Fruit fly (Drosophila melanogaster): Measurements from ENCODE around the gene BomBc3.

Gene BomBc3

dm6 chr3R:22057083-22057482, 29.8 kb upstream of the BomBc3 start:
- no peak for TF ChIP-seq CG17801 (GFP tag; optimal IDR thresholded peaks at IDR 0.05; ENCODE audit: partially characterized antibody)

dm6 chr3R:22066440-22066839, 20.4 kb upstream of the BomBc3 start:
- TF ChIP-seq CG17801 (GFP tag; optimal IDR thresholded peaks at IDR 0.05; ENCODE audit: partially characterized antibody) = no peak

- no peak for TF ChIP-seq CG17801 (GFP tag; optimal IDR thresholded peaks at IDR 0.05; ENCODE audit: partially characterized antibody)
Measured at dm6 chr3R:22067235-22067634, 19.6 kb upstream of the BomBc3 start.

dm6 chr3R:22071628-22072027, 15.2 kb upstream of the BomBc3 start:
- TF ChIP-seq CG17801 (GFP tag; optimal IDR thresholded peaks at IDR 0.05; ENCODE audit: partially characterized antibody) = no peak

dm6 chr3R:22072553-22072952, 14.3 kb upstream of the BomBc3 start:
- no peak for TF ChIP-seq CG17801 (GFP tag; optimal IDR thresholded peaks at IDR 0.05; ENCODE audit: partially characterized antibody)

- TF ChIP-seq CG17801 (GFP tag; optimal IDR thresholded peaks at IDR 0.05; ENCODE audit: partially characterized antibody) = no peak
Measured at dm6 chr3R:22080161-22080560, 6.7 kb upstream of the BomBc3 start, which contains the start of gene CG13408. Gene CG13408 (plus strand): TSS chr3R:22080382.

DNA sequence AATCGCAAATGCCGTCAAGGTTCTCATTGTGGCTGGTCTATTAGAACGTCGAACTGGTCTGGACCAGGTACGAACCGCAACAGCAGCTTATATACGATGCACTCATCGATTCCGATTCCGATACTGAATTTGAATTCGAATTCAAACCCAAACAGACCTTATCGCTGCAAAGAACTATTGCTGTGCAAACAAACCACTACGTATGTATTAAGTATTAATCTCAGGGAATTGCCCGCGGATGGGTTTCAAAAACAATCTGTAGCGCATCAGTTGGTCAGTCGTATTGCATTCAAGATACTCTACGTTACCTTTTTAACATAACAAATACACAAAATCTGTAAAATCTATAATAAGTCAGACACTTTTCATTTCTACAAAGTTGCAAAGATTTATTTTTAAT, 578 bp upstream of the BomBc3 start, which contains the start of gene BomT3:
BomT3 (minus strand) TSS at position 101 of the 400 bp plus-strand sequence.
- no peak for TF ChIP-seq CG17801 (GFP tag; optimal IDR thresholded peaks at IDR 0.05; ENCODE audit: partially characterized antibody)

DNA sequence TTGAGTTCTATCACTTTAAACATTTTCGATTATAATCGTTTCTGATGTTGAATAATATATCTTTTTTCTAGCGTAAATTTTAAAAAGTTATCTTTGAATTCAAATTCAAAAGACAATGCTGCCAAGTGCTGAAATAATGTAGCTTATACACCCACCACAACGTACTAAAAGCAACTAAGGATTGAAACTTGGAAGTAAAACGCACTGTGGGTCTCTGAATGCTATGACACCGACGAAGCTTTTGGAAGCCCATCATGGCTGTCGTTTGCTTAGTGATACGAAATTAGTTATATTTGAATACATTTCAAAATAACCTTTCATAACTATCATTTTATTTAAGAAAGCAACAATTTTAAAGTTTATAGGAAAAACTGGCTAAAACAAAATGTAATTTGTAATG, 7.1 kb downstream of the BomBc3 start:
- TF ChIP-seq CG17801 (GFP tag; optimal IDR thresholded peaks at IDR 0.05; ENCODE audit: partially characterized antibody) = no peak

DNA sequence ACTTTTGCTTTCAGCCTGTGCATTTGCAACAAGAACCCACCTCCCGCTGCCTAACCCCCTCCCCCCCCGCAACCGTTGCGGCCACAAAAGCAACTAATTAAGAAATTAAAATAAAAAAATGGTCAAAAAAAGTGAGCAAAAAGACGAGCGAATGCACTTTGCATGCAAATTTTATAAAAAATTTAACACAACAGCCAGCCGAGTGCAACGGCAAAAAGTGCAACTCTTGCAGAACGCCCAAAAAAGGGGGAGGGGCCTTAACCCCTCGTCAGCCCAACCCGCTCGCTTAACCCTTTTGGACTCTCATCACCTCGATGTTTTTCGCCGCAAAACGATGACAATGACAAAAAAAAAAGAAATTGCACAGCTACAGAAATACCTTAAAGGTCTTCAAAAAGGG, 10.0 kb downstream of the BomBc3 start:
- TF ChIP-seq CG17801 (GFP tag; optimal IDR thresholded peaks at IDR 0.05; ENCODE audit: partially characterized antibody) = peak; percentile 58

- no peak for TF ChIP-seq CG17801 (GFP tag; optimal IDR thresholded peaks at IDR 0.05; ENCODE audit: partially characterized antibody)
Measured at dm6 chr3R:22103114-22103513, 16.2 kb downstream of the BomBc3 start, which contains the start of gene CG13407. Gene CG13407 (plus strand): TSS chr3R:22103414.

DNA sequence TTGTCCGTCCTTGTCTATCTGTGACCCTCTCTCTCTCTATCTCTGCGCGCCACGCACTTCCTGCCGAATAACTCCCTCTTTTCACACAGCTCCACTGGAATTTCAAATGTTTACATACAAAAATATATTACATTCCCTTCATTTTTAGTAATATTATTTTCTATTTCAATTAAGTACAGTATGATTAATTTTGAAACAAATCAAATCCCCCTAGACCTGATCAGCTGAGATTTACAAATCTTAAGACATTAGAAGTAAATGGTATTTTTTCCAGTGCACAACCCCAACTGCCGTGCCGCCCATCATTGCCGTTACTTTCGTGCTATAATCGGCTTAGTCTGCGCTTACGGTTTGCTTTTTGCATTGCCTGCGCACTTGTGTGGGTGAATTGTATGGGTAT, 21.4 kb downstream of the BomBc3 start:
- no peak for TF ChIP-seq CG17801 (GFP tag; optimal IDR thresholded peaks at IDR 0.05; ENCODE audit: partially characterized antibody)

DNA sequence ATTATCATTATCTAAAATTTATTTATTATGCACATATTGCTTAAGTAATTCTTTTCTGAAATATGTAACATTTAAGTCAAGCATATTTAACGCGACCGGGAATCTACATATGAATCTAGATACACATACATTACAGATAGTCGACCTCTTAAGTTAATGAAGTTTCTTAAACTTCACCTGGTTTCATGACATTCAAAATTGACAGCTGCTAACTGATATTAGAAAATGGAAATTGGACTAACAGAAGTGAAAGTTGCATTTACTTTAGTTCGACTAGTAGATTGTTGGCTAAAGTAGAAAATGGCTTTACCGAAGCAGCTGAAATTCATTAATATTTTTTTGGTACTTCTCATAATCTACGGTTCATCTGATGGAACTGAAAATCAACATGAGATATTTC, 26.3 kb downstream of the BomBc3 start, which contains the start of gene Ir94a:
Ir94a (plus strand) TSS at position 301 of the 400 bp plus-strand sequence.
- no peak for TF ChIP-seq CG17801 (GFP tag; optimal IDR thresholded peaks at IDR 0.05; ENCODE audit: partially characterized antibody)

DNA sequence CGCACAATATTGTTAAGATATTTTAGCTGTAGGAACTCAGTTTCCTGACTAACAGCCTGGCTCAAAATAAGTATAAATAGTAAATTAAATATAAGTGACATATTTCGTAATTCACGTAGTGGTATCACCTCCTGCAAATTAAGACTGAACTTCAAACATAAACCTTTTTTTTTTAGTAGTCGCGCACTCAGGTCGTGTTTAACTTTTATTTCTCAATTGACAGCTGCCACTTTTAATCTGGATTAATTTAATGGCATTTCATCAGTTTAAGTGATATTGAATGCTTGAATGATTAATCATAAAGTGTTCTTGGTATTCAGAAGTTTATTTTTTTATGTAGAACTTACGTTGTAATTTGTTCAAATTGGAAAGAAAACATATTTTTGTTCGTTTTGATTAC, 30.3 kb downstream of the BomBc3 start, which contains the start of gene Ir94b:
Ir94b (minus strand) TSS at position 101 of the 400 bp plus-strand sequence.
- no peak for TF ChIP-seq CG17801 (GFP tag; optimal IDR thresholded peaks at IDR 0.05; ENCODE audit: partially characterized antibody)

- no peak for TF ChIP-seq CG17801 (GFP tag; optimal IDR thresholded peaks at IDR 0.05; ENCODE audit: partially characterized antibody)
Measured at dm6 chr3R:22119354-22119753, 32.5 kb downstream of the BomBc3 start, which contains the start of gene Ir94c. Gene Ir94c (minus strand): TSS chr3R:22119454.

DNA sequence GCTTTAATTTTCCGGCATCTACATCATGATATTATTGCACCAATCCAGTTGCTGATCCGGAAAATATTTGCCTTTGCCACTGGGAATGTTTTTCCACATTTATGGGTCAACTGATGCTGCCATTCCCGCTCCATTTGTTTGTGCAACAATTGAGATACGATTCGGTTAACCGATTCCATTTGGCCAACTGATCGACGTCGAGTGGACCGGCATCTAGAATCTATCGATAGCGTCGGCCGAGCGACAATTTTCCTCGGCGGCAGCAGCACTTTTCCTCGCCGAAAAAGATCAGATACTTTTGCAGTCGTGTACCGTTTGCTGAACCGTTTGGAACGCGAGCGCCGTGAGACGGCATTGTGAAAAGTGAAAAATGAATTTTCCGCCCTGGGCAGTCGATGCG, 32.9 kb downstream of the BomBc3 start, which contains the start of gene CG42390:
CG42390 (plus strand) TSS at position 301 of the 400 bp plus-strand sequence.
- TF ChIP-seq CG17801 (GFP tag; optimal IDR thresholded peaks at IDR 0.05; ENCODE audit: partially characterized antibody) = no peak

DNA sequence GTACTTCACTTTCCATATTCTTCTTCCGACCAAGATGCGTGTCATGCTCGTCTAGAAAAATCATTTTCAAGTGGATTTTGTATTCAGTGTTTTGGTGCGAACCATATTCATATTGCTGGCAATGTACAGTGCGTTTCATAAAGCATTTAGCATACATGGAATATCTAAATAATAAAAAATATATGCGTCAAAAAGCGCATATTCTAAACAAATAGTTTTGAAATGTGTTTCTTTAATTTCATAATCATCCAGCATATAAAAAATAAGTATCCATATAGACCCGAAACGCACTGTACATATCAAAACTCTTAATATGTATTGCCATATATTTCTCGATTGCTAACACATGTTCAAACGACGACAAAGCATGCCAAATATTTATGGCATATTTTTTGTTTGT, 34.3 kb downstream of the BomBc3 start:
- no peak for TF ChIP-seq CG17801 (GFP tag; optimal IDR thresholded peaks at IDR 0.05; ENCODE audit: partially characterized antibody)

- no peak for TF ChIP-seq CG17801 (GFP tag; optimal IDR thresholded peaks at IDR 0.05; ENCODE audit: partially characterized antibody)
Measured at dm6 chr3R:22123347-22123746, 36.5 kb downstream of the BomBc3 start.

All from ovary, adult (tissue).